Fruit fly (Drosophila melanogaster) whole organism, embryonic: ENCODE measurements around the gene Sema5c.
A peak's percentile ranks its signal among the peaks of the same experiment; 100 is the strongest.

Experiments
- Bgb ChIP-seq: fragments of 200-800 bp; sonication (Bioruptor generic); IDR thresholded peaks from 2 replicates; pipeline ENCODE4 v1.3.6; 2022; ENCODE audit warnings: missing biosample characterization, missing genetic modification characterization; ENCODE audit not compliant: partially characterized antibody
- C15 ChIP-seq: fragments of 200-800 bp; sonication (Bioruptor generic); IDR thresholded peaks from 3 replicates; pipeline ENCODE4 v1.3.6; 2022; ENCODE audit warnings: missing biosample characterization, missing genetic modification characterization
- CG1024 ChIP-seq: fragments of 200-800 bp; sonication (Bioruptor generic); IDR thresholded peaks from 2 replicates; pipeline ENCODE4 v1.3.6; 2022; ENCODE audit warnings: missing biosample characterization, missing genetic modification characterization
- CG10565 ChIP-seq: fragments of 200-800 bp; sonication (Bioruptor generic); optimal IDR thresholded peaks from 3 replicates; lab custom pipeline; 2016; ENCODE audit warnings: missing biosample characterization, mild to moderate bottlenecking, missing genetic modification characterization
- CG15269 ChIP-seq: fragments of 200-800 bp; sonication (Bioruptor generic); optimal IDR thresholded peaks from 2 replicates; lab custom pipeline; 2018; ENCODE audit warnings: missing biosample characterization, mild to moderate bottlenecking, missing genetic modification characterization, moderate library complexity
- CG1529 ChIP-seq: fragments of 200-800 bp; sonication (Bioruptor generic); optimal IDR thresholded peaks from 3 replicates; lab custom pipeline; 2018; ENCODE audit warnings: missing biosample characterization, missing genetic modification characterization
- CG15479 ChIP-seq: fragments of 200-800 bp; sonication (Bioruptor generic); optimal IDR thresholded peaks from 3 replicates; lab custom pipeline; 2019; ENCODE audit warnings: missing biosample characterization, mild to moderate bottlenecking, missing genetic modification characterization, moderate library complexity
- CG15601 ChIP-seq: fragments of 200-800 bp; sonication (Bioruptor generic); optimal IDR thresholded peaks from 3 replicates; lab custom pipeline; 2019; ENCODE audit warnings: missing biosample characterization, mild to moderate bottlenecking, missing genetic modification characterization, moderate library complexity
- CG16779 ChIP-seq: fragments of 200-800 bp; sonication (Bioruptor generic); IDR thresholded peaks from 2 replicates; pipeline ENCODE4 v1.3.6; 2022; ENCODE audit warnings: missing biosample characterization, missing genetic modification characterization
- CG16863 ChIP-seq: fragments of 200-800 bp; sonication (Bioruptor generic); optimal IDR thresholded peaks from 3 replicates; lab custom pipeline; 2016; ENCODE audit warnings: missing biosample characterization, missing genetic modification characterization
- CG17186 ChIP-seq: fragments of 200-800 bp; sonication (Bioruptor generic); optimal IDR thresholded peaks from 3 replicates; lab custom pipeline; 2017; ENCODE audit warnings: missing biosample characterization, missing genetic modification reagents, missing genetic modification characterization
- CG17612 ChIP-seq: fragments of 200-800 bp; sonication (Bioruptor generic); IDR thresholded peaks from 2 replicates; pipeline ENCODE4 v1.3.6; 2022; ENCODE audit warnings: missing biosample characterization, missing genetic modification characterization
- CG2712 ChIP-seq: fragments of 200-800 bp; optimal IDR thresholded peaks from 3 replicates; lab custom pipeline; 2019; ENCODE audit warnings: missing biosample characterization, mild to moderate bottlenecking, missing genetic modification characterization, moderate library complexity
- CG31388 ChIP-seq: fragments of 200-800 bp; sonication (Bioruptor generic); optimal IDR thresholded peaks from 2 replicates; lab custom pipeline; 2016; ENCODE audit warnings: missing biosample characterization, missing genetic modification characterization
- CG4424 ChIP-seq: fragments of 200-800 bp; sonication (Bioruptor generic); optimal IDR thresholded peaks from 3 replicates; lab custom pipeline; 2016; ENCODE audit warnings: missing biosample characterization, missing genetic modification characterization
- CG4820 ChIP-seq: fragments of 200-800 bp; sonication (Bioruptor generic); optimal IDR thresholded peaks from 3 replicates; lab custom pipeline; 2016; ENCODE audit warnings: missing biosample characterization, missing genetic modification characterization
- CG5245 ChIP-seq: fragments of 200-800 bp; sonication (Bioruptor generic); optimal IDR thresholded peaks from 3 replicates; lab custom pipeline; 2016; ENCODE audit warnings: missing biosample characterization, missing genetic modification characterization
- CG9215 ChIP-seq: fragments of 200-800 bp; sonication (Bioruptor generic); IDR thresholded peaks from 2 replicates; pipeline ENCODE4 v1.3.6; 2022; ENCODE audit warnings: missing biosample characterization, missing genetic modification characterization
- Deaf1 ChIP-seq: fragments of 200-800 bp; optimal IDR thresholded peaks from 3 replicates; lab custom pipeline; 2019; ENCODE audit warnings: missing biosample characterization, mild to moderate bottlenecking, missing genetic modification characterization, moderate library complexity
- Dp ChIP-seq: fragments of 200-800 bp; sonication (Bioruptor generic); optimal IDR thresholded peaks from 2 replicates; lab custom pipeline; 2018; ENCODE audit warnings: missing biosample characterization, mild to moderate bottlenecking, missing genetic modification characterization, moderate library complexity
- MESR4 ChIP-seq: fragments of 200-800 bp; sonication (Bioruptor generic); optimal IDR thresholded peaks from 2 replicates; lab custom pipeline; 2018; ENCODE audit warnings: missing biosample characterization, mild to moderate bottlenecking, missing genetic modification characterization, moderate library complexity
- Six4 ChIP-seq: fragments of 200-800 bp; sonication (Bioruptor generic); optimal IDR thresholded peaks from 2 replicates; lab custom pipeline; 2016; ENCODE audit warnings: missing biosample characterization, missing genetic modification characterization
- Sox100B ChIP-seq: fragments of 200-800 bp; sonication (Bioruptor generic); optimal IDR thresholded peaks from 3 replicates; lab custom pipeline; 2018; ENCODE audit warnings: missing biosample characterization, mild to moderate bottlenecking, missing genetic modification characterization
- Ssrp ChIP-seq: fragments of 200-800 bp; sonication (Bioruptor generic); optimal IDR thresholded peaks from 2 replicates; lab custom pipeline; 2018; ENCODE audit warnings: missing biosample characterization, mild to moderate bottlenecking, missing genetic modification characterization, moderate library complexity
- cad ChIP-seq: fragments of >200 bp; optimal IDR thresholded peaks from 2 replicates; lab custom pipeline; 2017; ENCODE audit warnings: missing biosample characterization, missing genetic modification characterization
- cato ChIP-seq: fragments of 200-800 bp; sonication (Bioruptor generic); optimal IDR thresholded peaks from 2 replicates; lab custom pipeline; 2016; ENCODE audit warnings: missing biosample characterization, missing genetic modification characterization, borderline replicate concordance
- crol ChIP-seq: fragments of 200-800 bp; sonication (Bioruptor generic); IDR thresholded peaks from 2 replicates; pipeline ENCODE4 v1.3.6; 2022; ENCODE audit warnings: missing biosample characterization, missing genetic modification characterization
- crp ChIP-seq, 2 experiments: fragments of 200-800 bp; sonication (Bioruptor generic); optimal IDR thresholded peaks; 2 replicates in 1 of 2; 3 replicates in 1 of 2; lab custom pipeline; 2017; ENCODE audit warnings: missing biosample characterization in 2 of 2, missing genetic modification characterization in 2 of 2, mild to moderate bottlenecking in 1 of 2, moderate library complexity in 1 of 2
- da ChIP-seq: fragments of 200-800 bp; sonication (Bioruptor generic); optimal IDR thresholded peaks from 2 replicates; lab custom pipeline; 2016; ENCODE audit warnings: missing biosample characterization, missing genetic modification characterization
- disco-r ChIP-seq: fragments of 200-800 bp; sonication (Bioruptor generic); optimal IDR thresholded peaks from 2 replicates; lab custom pipeline; 2016; ENCODE audit warnings: missing biosample characterization, missing genetic modification characterization
- dmrt11E ChIP-seq: fragments of 200-800 bp; sonication (Bioruptor generic); optimal IDR thresholded peaks from 3 replicates; lab custom pipeline; 2018; ENCODE audit warnings: missing biosample characterization, mild to moderate bottlenecking, missing genetic modification characterization, moderate library complexity
- en ChIP-seq: fragments of 200-800 bp; sonication (Bioruptor generic); optimal IDR thresholded peaks from 2 replicates; lab custom pipeline; 2016; ENCODE audit warnings: missing biosample characterization, missing genetic modification characterization
- eve ChIP-seq, 2 experiments: fragments of >200 bp; optimal IDR thresholded peaks; 2 replicates each; lab custom pipeline; 2017; ENCODE audit warnings: missing biosample characterization in 2 of 2, missing genetic modification characterization in 2 of 2
- fd64A ChIP-seq: fragments of 200-800 bp; sonication (Bioruptor generic); optimal IDR thresholded peaks from 3 replicates; lab custom pipeline; 2018; ENCODE audit warnings: missing biosample characterization, mild to moderate bottlenecking, missing genetic modification characterization
- gsb ChIP-seq: fragments of 200-800 bp; sonication (Bioruptor generic); IDR thresholded peaks from 2 replicates; pipeline ENCODE4 v1.3.6; 2022; ENCODE audit warnings: missing biosample characterization, missing genetic modification characterization
- hbn ChIP-seq: fragments of 200-800 bp; sonication (Bioruptor generic); IDR thresholded peaks from 2 replicates; pipeline ENCODE4 v1.3.6; 2022; ENCODE audit warnings: missing biosample characterization, missing genetic modification characterization; ENCODE audit not compliant: partially characterized antibody
- her ChIP-seq: fragments of 200-800 bp; sonication (Bioruptor generic); optimal IDR thresholded peaks from 2 replicates; lab custom pipeline; 2016; ENCODE audit warnings: missing biosample characterization, missing genetic modification characterization
- hth ChIP-seq: fragments of >200 bp; optimal IDR thresholded peaks from 2 replicates; lab custom pipeline; 2017; ENCODE audit warnings: inconsistent platforms
- inv ChIP-seq: fragments of 200-800 bp; sonication (Bioruptor generic); IDR thresholded peaks from 2 replicates; pipeline ENCODE4 v1.3.6; 2022; ENCODE audit warnings: missing biosample characterization, missing genetic modification characterization; ENCODE audit not compliant: partially characterized antibody
- lola ChIP-seq, 3 experiments: fragments of >200 bp in 2 of 3; fragments of 200-800 bp in 1 of 3; sonication (Bioruptor generic) in 1 of 3; optimal IDR thresholded peaks; 2 replicates each; lab custom pipeline; 2017 to 2019; ENCODE audit warnings: missing biosample characterization in 3 of 3, missing genetic modification characterization in 3 of 3, mild to moderate bottlenecking in 1 of 3, moderate library complexity in 1 of 3
- nerfin-2 ChIP-seq: fragments of 200-800 bp; sonication (Bioruptor generic); IDR thresholded peaks from 2 replicates; pipeline ENCODE4 v1.3.6; 2022; ENCODE audit warnings: missing biosample characterization, missing genetic modification characterization; ENCODE audit not compliant: partially characterized antibody
- oc ChIP-seq: fragments of 200-800 bp; sonication (Bioruptor generic); optimal IDR thresholded peaks from 2 replicates; lab custom pipeline; 2018; ENCODE audit warnings: missing biosample characterization, mild to moderate bottlenecking, missing genetic modification characterization, moderate library complexity
- pb ChIP-seq: fragments of 200-800 bp; sonication (Bioruptor generic); optimal IDR thresholded peaks from 3 replicates; lab custom pipeline; 2016; ENCODE audit warnings: missing biosample characterization, missing genetic modification characterization
- sc ChIP-seq, 3 experiments: fragments of >200 bp in 2 of 3; fragments of 200-800 bp in 1 of 3; sonication (Bioruptor generic) in 1 of 3; optimal IDR thresholded peaks; 2 replicates in 2 of 3; 3 replicates in 1 of 3; lab custom pipeline; 2017; ENCODE audit warnings: mild to moderate bottlenecking in 1 of 3, missing biosample characterization in 1 of 3, missing genetic modification characterization in 1 of 3, missing genetic modification reagents in 1 of 3
- sens ChIP-seq: fragments of 200-800 bp; sonication (Bioruptor generic); peaks from one replicate; lab custom pipeline; 2016; ENCODE audit warnings: missing biosample characterization, missing genetic modification characterization
- seq ChIP-seq: fragments of 200-800 bp; sonication (Bioruptor generic); IDR thresholded peaks from 2 replicates; pipeline ENCODE4 v1.3.6; 2022; ENCODE audit warnings: missing biosample characterization, missing genetic modification characterization
- sisA ChIP-seq: fragments of 200-800 bp; sonication (Bioruptor generic); IDR thresholded peaks from 2 replicates; pipeline ENCODE4 v1.3.6; 2022; ENCODE audit warnings: missing biosample characterization, missing genetic modification characterization
- vfl ChIP-seq: fragments of 200-800 bp; sonication (Bioruptor generic); optimal IDR thresholded peaks from 2 replicates; lab custom pipeline; 2016; ENCODE audit warnings: missing biosample characterization, missing genetic modification characterization
- wor ChIP-seq: fragments of 200-800 bp; sonication (Bioruptor generic); IDR thresholded peaks from 2 replicates; pipeline ENCODE4 v1.3.6; 2022; ENCODE audit warnings: missing biosample characterization, missing genetic modification characterization
- yki ChIP-seq: fragments of >200 bp; optimal IDR thresholded peaks from 3 replicates; lab custom pipeline; 2018

Gene Sema5c

DNA sequence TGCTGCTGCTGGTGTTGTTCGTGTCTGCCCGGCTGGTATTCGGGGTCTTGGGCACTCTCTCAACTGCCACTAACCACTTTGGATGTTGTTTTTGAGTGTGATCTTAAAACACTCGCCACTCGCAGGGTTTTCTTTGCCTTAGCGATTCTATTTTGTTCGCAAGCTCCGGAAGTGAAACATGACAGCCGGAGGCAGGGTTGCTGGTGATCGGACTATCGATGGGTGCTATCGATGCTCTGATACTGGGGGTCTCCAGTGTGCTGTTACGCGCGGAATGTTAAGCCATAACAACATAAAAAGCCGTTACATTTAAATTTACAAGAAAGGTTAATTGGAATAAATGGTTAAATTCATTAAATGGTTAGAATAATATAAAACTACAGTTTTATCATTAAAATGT, 43.3 kb upstream of the Sema5c start, which contains the start of gene yps (continued):
- TF ChIP-seq gsb (GFP tag; lab: Robert Waterston, UW) (peak; percentile 74), C15 (GFP tag; lab: Robert Waterston, UW) (peak; percentile 90), Six4 (peak; percentile 90), CG2712 (tag; lab: Kevin White, UChicago) (peak; percentile 91), CG31388 (GFP tag; lab: Kevin White, UChicago) (peak; percentile 23), Bgb (GFP tag; lab: Robert Waterston, UW) (peak; percentile 89), cato (peak; percentile 87), her (GFP tag; lab: Kevin White, UChicago) (peak; percentile 96), wor (GFP tag; lab: Robert Waterston, UW) (peak; percentile 56), CG15269 (tag; lab: Kevin White, UChicago) (peak; percentile 89), CG5245 (peak; percentile 84), dmrt11E (tag; lab: Kevin White, UChicago) (peak; percentile 81), yki (no peak), lola (GFP tag; optimal IDR thresholded peaks at IDR 0.05; lab: Kevin White, UChicago) (peak in 1 of 3 experiments; percentile 61), pb (GFP tag; lab: Kevin White, UChicago) (peak; percentile 96), da (GFP tag; lab: Kevin White, UChicago) (peak; percentile 89), CG17612 (GFP tag; lab: Robert Waterston, UW) (peak; percentile 79), disco-r (GFP tag; lab: Kevin White, UChicago) (peak; percentile 95), eve (GFP tag; optimal IDR thresholded peaks at IDR 0.05; lab: Kevin White, UChicago) (no peak), en (GFP tag; lab: Kevin White, UChicago) (peak; percentile 95), cad (GFP tag; lab: Kevin White, UChicago) (no peak), sens (GFP tag; lab: Kevin White, UChicago) (peak; percentile 98), CG1024 (GFP tag; lab: Robert Waterston, UW) (peak; percentile 90), vfl (peak; percentile 93), CG15601 (tag; lab: Kevin White, UChicago) (peak; percentile 92), CG9215 (GFP tag; lab: Robert Waterston, UW) (peak; percentile 32; the same call in 1 of the 2 replicates), CG15479 (GFP tag; lab: Kevin White, UChicago) (peak; percentile 1), CG4424 (GFP tag; lab: Kevin White, UChicago) (peak; percentile 92), sc (optimal IDR thresholded peaks at IDR 0.05; lab: Kevin White, UChicago) (no peak), sc (GFP tag; optimal IDR thresholded peaks at IDR 0.05; lab: Kevin White, UChicago) (peak; percentile 90), CG10565 (GFP tag; lab: Kevin White, UChicago) (no peak), CG16779 (GFP tag; lab: Robert Waterston, UW) (peak; percentile 85), Ssrp (tag; lab: Kevin White, UChicago) (peak; percentile 69), nerfin-2 (GFP tag; lab: Robert Waterston, UW) (0 out of 2 replicates have a peak, but pooled peaks have one; percentile 24), oc (tag; lab: Kevin White, UChicago) (peak; percentile 86), Dp (peak; percentile 66), inv (GFP tag; lab: Robert Waterston, UW) (peak; percentile 68), Sox100B (GFP tag; lab: Kevin White, UChicago) (peak; percentile 92), Deaf1 (tag; lab: Kevin White, UChicago) (peak; percentile 69), CG17186 (GFP tag; lab: Kevin White, UChicago) (peak; percentile 100), hth (lab: Kevin White, UChicago) (no peak), MESR4 (GFP tag; lab: Kevin White, UChicago) (peak; percentile 98), CG1529 (peak; percentile 87), CG4820 (GFP tag; lab: Kevin White, UChicago) (peak; percentile 67), hbn (peak; percentile 67), crp (GFP tag; optimal IDR thresholded peaks at IDR 0.05; lab: Kevin White, UChicago) (peak in 1 of 2 experiments; percentile 66), seq (GFP tag; lab: Robert Waterston, UW) (peak; percentile 84), CG16863 (GFP tag; lab: Kevin White, UChicago) (peak; percentile 84), crol (GFP tag; lab: Robert Waterston, UW) (peak; percentile 39; the same call in 1 of the 2 replicates), fd64A (peak; percentile 97), sisA (GFP tag; lab: Robert Waterston, UW) (no peak; the same call in 1 of the 2 replicates)
